Fruit fly (Drosophila melanogaster): ENCODE measurements around the gene Usp30.

dm6 chrX:5900146-5901093, 20.8 kb upstream of the Usp30 start, which contains the start of gene Act5C:
- TF ChIP-seq Hnf4 (GFP tag; optimal IDR thresholded peaks at IDR 0.05) (peak; percentile 95), lola (GFP tag; optimal IDR thresholded peaks at IDR 0.05) (no peak), pan (optimal IDR thresholded peaks at IDR 0.05) (no peak), br (GFP tag; optimal IDR thresholded peaks at IDR 0.05) (peak; percentile 97), psq (GFP tag; optimal IDR thresholded peaks at IDR 0.05) (peak; percentile 91), CrebA (GFP tag; optimal IDR thresholded peaks at IDR 0.05; ENCODE audit: borderline replicate concordance) (peak; percentile 91), fru (GFP tag; optimal IDR thresholded peaks at IDR 0.05) (peak; percentile 97), foxo (GFP tag; optimal IDR thresholded peaks at IDR 0.05) (peak; percentile 87 to 97), h (GFP tag; optimal IDR thresholded peaks at IDR 0.05) (peak; percentile 97), woc (GFP tag; optimal IDR thresholded peaks at IDR 0.05) (peak; percentile 97), Hr83 (GFP tag; optimal IDR thresholded peaks at IDR 0.05; ENCODE audit: poor library complexity, severe bottlenecking) (peak; percentile 66), Rel (GFP tag; optimal IDR thresholded peaks at IDR 0.05) (peak; percentile 74), Rel (tag; optimal IDR thresholded peaks at IDR 0.05) (peak; percentile 81), tai (GFP tag; optimal IDR thresholded peaks at IDR 0.05) (peak; percentile 49)
